Worm (Caenorhabditis elegans) whole organism, late embryonic: Measurements from ENCODE around the gene Y7A5A.2.

ENCODE experiments used
- F13H6.1 ChIP-seq: sonication (generic microtip); optimal IDR thresholded peaks from 2 replicates; lab custom pipeline; 2016; ENCODE audit warnings: missing genetic modification characterization, missing compliant biosample characterization
- K02D7.2 ChIP-seq: sonication (generic microtip); optimal IDR thresholded peaks from 2 replicates; lab custom pipeline; 2017; ENCODE audit warnings: mild to moderate bottlenecking, missing genetic modification characterization, missing compliant biosample characterization
- ama-1 ChIP-seq: fragments of 150-350 bp; optimal IDR thresholded peaks from 2 replicates; lab custom pipeline; 2014
- ceh-18 ChIP-seq: sonication (generic microtip); optimal IDR thresholded peaks from 2 replicates; lab custom pipeline; 2016; ENCODE audit warnings: missing genetic modification characterization, missing compliant biosample characterization
- ceh-2 ChIP-seq: sonication (generic microtip); optimal IDR thresholded peaks from 2 replicates; lab custom pipeline; 2016; ENCODE audit warnings: missing genotype, missing genetic modification characterization, missing compliant biosample characterization
- fkh-10 ChIP-seq: fragments of 150-350 bp; optimal IDR thresholded peaks from 2 replicates; lab custom pipeline; 2014; ENCODE audit warnings: missing biosample characterization, missing genetic modification reagents, missing genetic modification characterization
- mec-3 ChIP-seq: sonication (generic microtip); optimal IDR thresholded peaks from 2 replicates; lab custom pipeline; 2016; ENCODE audit warnings: borderline replicate concordance, missing genetic modification characterization, missing compliant biosample characterization
- nhr-11 ChIP-seq: fragments of 150-350 bp; optimal IDR thresholded peaks from 2 replicates; lab custom pipeline; 2014; ENCODE audit warnings: missing biosample characterization, missing genetic modification characterization
- nhr-232 ChIP-seq: sonication (generic microtip); optimal IDR thresholded peaks from 2 replicates; lab custom pipeline; 2016; ENCODE audit warnings: missing genetic modification characterization, missing compliant biosample characterization
- pha-4 ChIP-seq: fragments of 150-350 bp; optimal IDR thresholded peaks from 2 replicates; lab custom pipeline; 2018; ENCODE audit warnings: missing biosample characterization, missing genetic modification reagents, missing genetic modification characterization
- tbx-7 ChIP-seq: sonication (generic microtip); optimal IDR thresholded peaks from 2 replicates; lab custom pipeline; 2016; ENCODE audit warnings: missing genotype, missing genetic modification characterization, missing compliant biosample characterization
- ttx-3 ChIP-seq: sonication (generic microtip); optimal IDR thresholded peaks from 2 replicates; lab custom pipeline; 2016; ENCODE audit warnings: missing genetic modification reagents, missing genetic modification characterization, missing compliant biosample characterization
- unc-55 ChIP-seq: sonication (generic microtip); optimal IDR thresholded peaks from 2 replicates; lab custom pipeline; 2017; ENCODE audit warnings: missing biosample characterization, missing genetic modification reagents, missing genetic modification characterization
- unc-86 ChIP-seq: sonication (generic microtip); optimal IDR thresholded peaks from 2 replicates; lab custom pipeline; 2016; ENCODE audit warnings: missing genetic modification characterization, missing compliant biosample characterization

- TF ChIP-seq nhr-232 (tag; lab: Kevin White, UChicago) (no peak), ceh-2 (tag; lab: Kevin White, UChicago) (no peak), ceh-18 (tag; lab: Kevin White, UChicago) (no peak), unc-55 (GFP tag; lab: Kevin White, UChicago) (no peak), K02D7.2 (tag; lab: Kevin White, UChicago) (no peak), mec-3 (tag; lab: Kevin White, UChicago) (no peak), unc-86 (tag; lab: Kevin White, UChicago) (no peak), nhr-11 (tag; lab: Kevin White, UChicago) (no peak), ttx-3 (tag; lab: Kevin White, UChicago) (no peak), tbx-7 (tag; lab: Kevin White, UChicago) (no peak), F13H6.1 (tag; lab: Kevin White, UChicago) (no peak), fkh-10 (no peak), pha-4 (tag; lab: Kevin White, UChicago) (no peak), ama-1 (lab: Kevin White, UChicago) (no peak)
Measured at ce11 chrX:15773262-15773908, 850 bp upstream of the Y7A5A.2 start, which contains the start of gene Y7A5A.13.
